Fruit fly (Drosophila melanogaster) whole organism, pupa: ENCODE data around the gene Abl.
"Not testable (repeated sequence)": the region's sequence is repeated elsewhere in the genome, so short reads cannot be mapped to it uniquely, and the experiment has no call there.

Source experiments
- CG15710 ChIP-seq: fragments of 200-800 bp; sonication (Bioruptor generic); optimal IDR thresholded peaks from 2 replicates; lab custom pipeline; 2018; ENCODE audit warnings: missing biosample characterization, mild to moderate bottlenecking, missing genetic modification characterization, moderate library complexity
- CG32121 ChIP-seq: fragments of 200-800 bp; sonication (Bioruptor generic); IDR thresholded peaks from 2 replicates; pipeline ENCODE4 v1.3.6; 2022; ENCODE audit warnings: missing biosample characterization, missing genetic modification characterization
- CG8159 ChIP-seq: fragments of 200-800 bp; sonication (Bioruptor generic); optimal IDR thresholded peaks from 3 replicates; lab custom pipeline; 2018; ENCODE audit warnings: missing biosample characterization, mild to moderate bottlenecking, missing genetic modification characterization, moderate library complexity
- D1 ChIP-seq: fragments of 200-800 bp; sonication (Bioruptor generic); optimal IDR thresholded peaks from 2 replicates; lab custom pipeline; 2018; ENCODE audit warnings: missing biosample characterization, mild to moderate bottlenecking, missing genetic modification characterization, moderate library complexity
- Pif1A ChIP-seq: fragments of 200-800 bp; sonication (Bioruptor generic); optimal IDR thresholded peaks from 3 replicates; lab custom pipeline; 2016; ENCODE audit warnings: missing biosample characterization, missing genetic modification characterization
- Snoo ChIP-seq: fragments of 200-800 bp; sonication (Bioruptor generic); optimal IDR thresholded peaks from 3 replicates; lab custom pipeline; 2017; ENCODE audit warnings: missing biosample characterization, mild to moderate bottlenecking, missing genetic modification characterization, inconsistent platforms

DNA sequence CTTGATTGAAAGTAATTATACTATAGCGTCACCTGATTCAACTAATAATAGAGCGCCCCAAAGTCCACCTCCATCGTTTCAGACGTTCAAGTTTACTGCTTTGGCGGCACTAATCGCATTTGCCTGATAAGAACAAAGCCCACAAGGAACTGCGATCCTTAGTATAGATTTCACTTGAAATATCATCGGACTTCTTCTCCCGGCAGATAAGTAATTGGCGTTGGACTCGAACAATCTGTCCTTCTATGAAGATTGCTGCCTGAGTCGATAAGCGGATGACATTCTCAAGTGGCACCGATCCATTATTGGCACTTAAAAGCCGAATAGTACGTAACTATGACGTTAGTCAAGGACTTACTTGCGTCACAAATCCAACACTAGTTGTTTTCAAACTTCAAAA lies 74.4 kb downstream of the Abl start, which contains the start of gene Mipp1:
- TF ChIP-seq Snoo (tag; lab: Kevin White, UChicago); Pif1A (GFP tag; lab: Kevin White, UChicago); CG32121 (GFP tag; lab: Robert Waterston, UW); D1 (tag; lab: Kevin White, UChicago); CG15710 (tag; lab: Kevin White, UChicago); CG8159 (tag; lab: Kevin White, UChicago): not testable (repeated sequence)
